Worm (Caenorhabditis elegans) whole organism, L1 larva: ENCODE data around the gene C25G4.8.

Experiments used
- efl-3 ChIP-seq: fragments of 200-800 bp; sonication (Bioruptor generic); optimal IDR thresholded peaks from 2 replicates; lab custom pipeline; 2018; ENCODE audit warnings: mild to moderate bottlenecking, missing genetic modification characterization, missing compliant biosample characterization
- egl-27 ChIP-seq, 2 experiments: fragments of 150-350 bp in 1 of 2; sonication (generic microtip); optimal IDR thresholded peaks; 3 replicates each; lab custom pipeline; 2017 to 2018; ENCODE audit warnings: missing biosample characterization in 2 of 2, missing genetic modification characterization in 2 of 2, missing genetic modification reagents in 2 of 2
- elt-2 ChIP-seq: sonication (generic microtip); optimal IDR thresholded peaks from 2 replicates; lab custom pipeline; 2016; ENCODE audit warnings: missing genetic modification characterization, mild to moderate bottlenecking, inconsistent platforms, missing compliant biosample characterization, missing genetic modification reagents
- fkh-10 ChIP-seq: sonication (generic microtip); optimal IDR thresholded peaks from 2 replicates; lab custom pipeline; 2017; ENCODE audit warnings: missing biosample characterization, missing genetic modification reagents, missing genetic modification characterization
- hlh-4 ChIP-seq: sonication (generic microtip); optimal IDR thresholded peaks from 2 replicates; lab custom pipeline; 2016; ENCODE audit warnings: mild to moderate bottlenecking, missing genetic modification characterization, missing compliant biosample characterization
- snpc-4 ChIP-seq: fragments of 150-350 bp; optimal IDR thresholded peaks from 2 replicates; lab custom pipeline; 2014; ENCODE audit warnings: missing biosample characterization, missing genetic modification characterization

ce11 chrIV:12498238-12498637, 35.0 kb upstream of the C25G4.8 start, which contains the start of gene sru-19:
- no peak for TF ChIP-seq elt-2 (tag; lab: Kevin White, UChicago)
- no peak for TF ChIP-seq efl-3
- TF ChIP-seq egl-27 (tag; optimal IDR thresholded peaks at IDR 0.05; lab: Kevin White, UChicago), result no peak
- no peak for TF ChIP-seq snpc-4 (tag; lab: Kevin White, UChicago)
- no peak for TF ChIP-seq fkh-10 (GFP tag; lab: Kevin White, UChicago)
- TF ChIP-seq hlh-4 (tag; lab: Kevin White, UChicago), result no peak
